Worm (Caenorhabditis elegans) whole organism, L4/young adult: ENCODE measurements around the gene nmat-1.

Source experiments
- W03F9.2 ChIP-seq: fragments of 150-350 bp; optimal IDR thresholded peaks from 2 replicates; lab custom pipeline; 2014; ENCODE audit warnings: missing biosample characterization, missing genetic modification characterization
- dao-5 ChIP-seq: sonication (generic microtip); optimal IDR thresholded peaks from 2 replicates; lab custom pipeline; 2016; ENCODE audit warnings: missing genotype, missing genetic modification characterization, moderate library complexity, missing compliant biosample characterization
- him-1 ChIP-seq: sonication (generic microtip); optimal IDR thresholded peaks from 2 replicates; lab custom pipeline; 2016; ENCODE audit warnings: missing genotype, missing genetic modification reagents, missing genetic modification characterization, missing compliant biosample characterization

DNA sequence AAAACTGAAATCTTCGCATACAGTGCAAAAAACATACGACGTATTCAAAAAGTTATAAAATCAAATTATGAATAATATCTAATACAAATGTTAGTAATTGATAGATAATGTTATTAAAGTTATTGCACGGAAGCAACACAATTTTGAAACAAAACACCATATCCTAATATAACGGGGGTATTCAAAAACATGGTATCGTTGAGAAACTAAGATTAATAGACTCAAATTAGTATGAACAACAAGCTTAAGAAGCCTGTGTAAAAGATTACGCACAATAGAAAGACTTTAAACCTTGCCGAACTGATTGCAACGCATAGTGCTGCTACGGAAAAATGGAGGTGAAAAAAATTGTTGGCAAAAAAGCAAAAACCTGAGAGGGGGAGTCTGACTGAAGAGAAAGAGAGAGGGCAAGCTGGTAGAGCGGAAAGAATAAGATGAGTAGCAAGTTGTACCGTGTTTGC, 12.3 kb downstream of the nmat-1 start, which contains the start of gene sma-5:
- TF ChIP-seq W03F9.2 (no peak), dao-5 (tag; lab: Kevin White, UChicago) (no peak), him-1 (tag; lab: Kevin White, UChicago) (no peak)
